Worm (Caenorhabditis elegans): ENCODE data around the gene F56D2.5.

DNA sequence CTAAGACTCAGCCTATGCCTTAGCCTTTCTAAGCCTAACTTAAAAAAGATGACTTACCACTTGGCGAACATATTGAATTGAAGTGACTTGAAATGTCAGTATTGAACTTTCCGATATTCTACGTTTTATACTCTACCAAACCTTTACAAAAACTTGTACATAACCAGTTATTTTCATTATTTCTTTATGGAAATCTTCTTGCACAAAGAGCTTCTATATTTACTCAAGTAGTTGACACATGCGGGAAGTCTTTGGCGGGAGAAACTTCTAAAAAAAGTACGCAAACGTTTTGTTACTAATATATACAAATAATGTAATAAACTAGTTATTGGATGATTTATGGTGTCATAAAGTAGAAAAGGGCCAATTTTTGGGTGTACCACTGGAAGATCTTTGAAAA lies 12.5 kb downstream of the F56D2.5 start, which contains the start of gene nspb-12:
- TF ChIP-seq ztf-11 (tag; optimal IDR thresholded peaks at IDR 0.05) (no peak), tbx-2 (tag; optimal IDR thresholded peaks at IDR 0.05) (no peak), elt-2 (tag; optimal IDR thresholded peaks at IDR 0.05) (no peak), ceh-9 (tag; optimal IDR thresholded peaks at IDR 0.05) (no peak), nhr-77 (tag; optimal IDR thresholded peaks at IDR 0.05) (no peak), mml-1 (tag; optimal IDR thresholded peaks at IDR 0.05) (no peak), nhr-25 (tag; optimal IDR thresholded peaks at IDR 0.05) (no peak), fkh-10 (GFP tag; optimal IDR thresholded peaks at IDR 0.05) (no peak), nhr-28 (tag; optimal IDR thresholded peaks at IDR 0.05) (no peak), pqm-1 (tag; optimal IDR thresholded peaks at IDR 0.05) (no peak), nhr-76 (tag; optimal IDR thresholded peaks at IDR 0.05) (no peak), egl-27 (tag; optimal IDR thresholded peaks at IDR 0.05) (no peak)
